Fruit fly (Drosophila melanogaster) whole organism, embryonic: ENCODE data around the gene zuc.

Experiments
- Aef1 ChIP-seq: fragments of 200-800 bp; sonication (Bioruptor generic); IDR thresholded peaks from 3 replicates; pipeline ENCODE4 v1.3.6; 2022; ENCODE audit warnings: missing biosample characterization, missing genetic modification characterization
- B-H1 ChIP-seq: fragments of 200-800 bp; sonication (Bioruptor generic); IDR thresholded peaks from 3 replicates; pipeline ENCODE4 v1.3.6; 2022; ENCODE audit warnings: missing biosample characterization, missing genetic modification characterization
- CG10366 ChIP-seq: fragments of 200-800 bp; sonication (Bioruptor generic); IDR thresholded peaks from 2 replicates; pipeline ENCODE4 v1.3.6; 2022; ENCODE audit warnings: missing biosample characterization, missing genetic modification characterization
- CG11695 ChIP-seq: fragments of 200-800 bp; sonication (Bioruptor generic); IDR thresholded peaks from 3 replicates; pipeline ENCODE4 v1.3.6; 2022; ENCODE audit warnings: missing biosample characterization, missing genetic modification characterization
- CG12155 ChIP-seq: fragments of 200-800 bp; sonication (Bioruptor generic); optimal IDR thresholded peaks from 3 replicates; lab custom pipeline; 2016; ENCODE audit warnings: missing biosample characterization, missing genetic modification characterization
- CG1233 ChIP-seq: fragments of 200-800 bp; sonication (Bioruptor generic); optimal IDR thresholded peaks from 4 replicates; lab custom pipeline; 2018; ENCODE audit warnings: missing biosample characterization, mild to moderate bottlenecking, missing genetic modification characterization
- CG13624 ChIP-seq: fragments of 200-800 bp; sonication (Bioruptor generic); optimal IDR thresholded peaks from 2 replicates; lab custom pipeline; 2016; ENCODE audit warnings: missing biosample characterization, missing genetic modification characterization
- CG15269 ChIP-seq: fragments of 200-800 bp; sonication (Bioruptor generic); optimal IDR thresholded peaks from 2 replicates; lab custom pipeline; 2018; ENCODE audit warnings: missing biosample characterization, mild to moderate bottlenecking, missing genetic modification characterization, moderate library complexity
- CG1603 ChIP-seq: fragments of 200-800 bp; sonication (Bioruptor generic); optimal IDR thresholded peaks from 2 replicates; lab custom pipeline; 2019; ENCODE audit warnings: missing biosample characterization, mild to moderate bottlenecking, missing genetic modification characterization, moderate library complexity
- CG16863 ChIP-seq: fragments of 200-800 bp; sonication (Bioruptor generic); optimal IDR thresholded peaks from 3 replicates; lab custom pipeline; 2016; ENCODE audit warnings: missing biosample characterization, missing genetic modification characterization
- CG17328 ChIP-seq: fragments of 200-800 bp; sonication (Bioruptor generic); IDR thresholded peaks from 2 replicates; pipeline ENCODE4 v1.3.6; 2022; ENCODE audit warnings: missing biosample characterization, missing genetic modification characterization
- CG4360 ChIP-seq: fragments of 200-800 bp; sonication (Bioruptor generic); IDR thresholded peaks from 2 replicates; pipeline ENCODE4 v1.3.6; 2022; ENCODE audit warnings: missing biosample characterization, missing genetic modification characterization
- CG6813 ChIP-seq: fragments of 200-800 bp; sonication (Bioruptor generic); optimal IDR thresholded peaks from 2 replicates; lab custom pipeline; 2017; ENCODE audit warnings: missing biosample characterization, missing genetic modification characterization, mild to moderate bottlenecking, moderate library complexity, missing genetic modification reagents
- CG8281 ChIP-seq: fragments of 200-800 bp; sonication (Bioruptor generic); optimal IDR thresholded peaks from 2 replicates; lab custom pipeline; 2018; ENCODE audit warnings: missing biosample characterization, mild to moderate bottlenecking, missing genetic modification characterization, moderate library complexity
- CG8290 ChIP-seq, 3 experiments: fragments of 200-800 bp; sonication (Bioruptor generic); optimal IDR thresholded peaks; 2 replicates each; lab custom pipeline; 2016 to 2019; ENCODE audit warnings: missing biosample characterization in 3 of 3, missing genetic modification characterization in 3 of 3, mild to moderate bottlenecking in 2 of 3, moderate library complexity in 1 of 3
- CG8924 ChIP-seq: fragments of 200-800 bp; optimal IDR thresholded peaks from 3 replicates; lab custom pipeline; 2019; ENCODE audit warnings: missing biosample characterization, mild to moderate bottlenecking, missing genetic modification characterization, moderate library complexity
- CG9609 ChIP-seq: fragments of 200-800 bp; sonication (Bioruptor generic); optimal IDR thresholded peaks from 3 replicates; lab custom pipeline; 2016; ENCODE audit warnings: missing biosample characterization, missing genetic modification characterization
- CG9797 ChIP-seq: fragments of 200-800 bp; sonication (Bioruptor generic); optimal IDR thresholded peaks from 3 replicates; lab custom pipeline; 2018; ENCODE audit warnings: missing biosample characterization, mild to moderate bottlenecking, missing genetic modification characterization
- Doc2 ChIP-seq: fragments of 200-800 bp; sonication (Bioruptor generic); IDR thresholded peaks from 2 replicates; pipeline ENCODE4 v1.3.6; 2022; ENCODE audit warnings: missing biosample characterization, missing genetic modification characterization
- ERR ChIP-seq: fragments of 200-800 bp; sonication (Bioruptor generic); optimal IDR thresholded peaks from 2 replicates; lab custom pipeline; 2016; ENCODE audit warnings: missing biosample characterization, missing genetic modification characterization
- Ets65A ChIP-seq: fragments of 200-800 bp; sonication (Bioruptor generic); peaks from one replicate; lab custom pipeline; 2016; ENCODE audit warnings: missing biosample characterization, missing genetic modification characterization
- Gsc ChIP-seq: fragments of 200-800 bp; sonication (Bioruptor generic); IDR thresholded peaks from 2 replicates; pipeline ENCODE4 v1.3.6; 2022; ENCODE audit warnings: missing biosample characterization, missing genetic modification characterization
- Max ChIP-seq: fragments of 200-800 bp; sonication (Bioruptor generic); optimal IDR thresholded peaks from 2 replicates; lab custom pipeline; 2016; ENCODE audit warnings: missing biosample characterization, mild to moderate bottlenecking, missing genetic modification characterization
- NC2α ChIP-seq: fragments of 200-800 bp; sonication (Bioruptor generic); optimal IDR thresholded peaks from 2 replicates; lab custom pipeline; 2016; ENCODE audit warnings: missing biosample characterization, missing genetic modification characterization
- Nf-YB ChIP-seq: fragments of 200-800 bp; sonication (Bioruptor generic); optimal IDR thresholded peaks from 3 replicates; lab custom pipeline; 2019; ENCODE audit warnings: missing biosample characterization, mild to moderate bottlenecking, missing genetic modification characterization, moderate library complexity
- Ptx1 ChIP-seq: fragments of 200-800 bp; sonication (Bioruptor generic); IDR thresholded peaks from 2 replicates; pipeline ENCODE4 v1.3.6; 2022; ENCODE audit warnings: missing biosample characterization, missing genetic modification characterization
- Six4 ChIP-seq: fragments of 200-800 bp; sonication (Bioruptor generic); optimal IDR thresholded peaks from 2 replicates; lab custom pipeline; 2016; ENCODE audit warnings: missing biosample characterization, missing genetic modification characterization
- Sox100B ChIP-seq: fragments of 200-800 bp; sonication (Bioruptor generic); optimal IDR thresholded peaks from 3 replicates; lab custom pipeline; 2018; ENCODE audit warnings: missing biosample characterization, mild to moderate bottlenecking, missing genetic modification characterization
- Taf1 ChIP-seq: fragments of 200-800 bp; sonication (Bioruptor generic); IDR thresholded peaks from 2 replicates; pipeline ENCODE4 v1.3.6; 2022; ENCODE audit warnings: missing biosample characterization, missing genetic modification characterization
- amos ChIP-seq: fragments of 200-800 bp; sonication (Bioruptor generic); IDR thresholded peaks from 2 replicates; pipeline ENCODE4 v1.3.6; 2022; ENCODE audit warnings: missing biosample characterization, missing genetic modification characterization; ENCODE audit not compliant: partially characterized antibody
- bcd ChIP-seq: fragments of 200-800 bp; sonication (Bioruptor generic); optimal IDR thresholded peaks from 2 replicates; lab custom pipeline; 2017; ENCODE audit warnings: missing biosample characterization, mild to moderate bottlenecking, missing genetic modification characterization
- cg ChIP-seq: fragments of 200-800 bp; sonication (Bioruptor generic); optimal IDR thresholded peaks from 3 replicates; lab custom pipeline; 2019; ENCODE audit warnings: missing biosample characterization, mild to moderate bottlenecking, missing genetic modification characterization, moderate library complexity
- crol ChIP-seq: fragments of 200-800 bp; sonication (Bioruptor generic); IDR thresholded peaks from 2 replicates; pipeline ENCODE4 v1.3.6; 2022; ENCODE audit warnings: missing biosample characterization, missing genetic modification characterization
- emc ChIP-seq: fragments of 200-800 bp; sonication (Bioruptor generic); optimal IDR thresholded peaks from 2 replicates; lab custom pipeline; 2016; ENCODE audit warnings: missing biosample characterization, missing genetic modification characterization
- ems ChIP-seq: fragments of 200-800 bp; sonication (Bioruptor generic); optimal IDR thresholded peaks from 3 replicates; lab custom pipeline; 2016; ENCODE audit warnings: missing biosample characterization, missing genetic modification characterization
- eyg ChIP-seq: fragments of 200-800 bp; sonication (Bioruptor generic); optimal IDR thresholded peaks from 3 replicates; lab custom pipeline; 2016; ENCODE audit warnings: missing biosample characterization, missing genetic modification characterization
- fd102C ChIP-seq: fragments of 200-800 bp; sonication (Bioruptor generic); optimal IDR thresholded peaks from 2 replicates; lab custom pipeline; 2018; ENCODE audit warnings: missing biosample characterization, mild to moderate bottlenecking, missing genetic modification characterization, moderate library complexity
- gem ChIP-seq: fragments of 200-800 bp; sonication (Bioruptor generic); optimal IDR thresholded peaks from 2 replicates; lab custom pipeline; 2019; ENCODE audit warnings: missing biosample characterization, mild to moderate bottlenecking, missing genetic modification characterization, moderate library complexity
- gsb ChIP-seq: fragments of 200-800 bp; sonication (Bioruptor generic); IDR thresholded peaks from 2 replicates; pipeline ENCODE4 v1.3.6; 2022; ENCODE audit warnings: missing biosample characterization, missing genetic modification characterization
- hb ChIP-seq: fragments of 200-800 bp; sonication (Bioruptor generic); IDR thresholded peaks from 3 replicates; pipeline ENCODE4 v1.3.6; 2022; ENCODE audit warnings: missing biosample characterization, missing genetic modification characterization; ENCODE audit not compliant: partially characterized antibody
- kah ChIP-seq: fragments of 200-800 bp; sonication (Bioruptor generic); optimal IDR thresholded peaks from 2 replicates; lab custom pipeline; 2018; ENCODE audit warnings: missing biosample characterization, mild to moderate bottlenecking, missing genetic modification characterization
- nerfin-1 ChIP-seq: fragments of 200-800 bp; sonication (Bioruptor generic); optimal IDR thresholded peaks from 3 replicates; lab custom pipeline; 2019; ENCODE audit warnings: missing biosample characterization, mild to moderate bottlenecking, missing genetic modification characterization, moderate library complexity
- phol ChIP-seq: fragments of 200-800 bp; sonication (Bioruptor generic); optimal IDR thresholded peaks from 3 replicates; lab custom pipeline; 2018; ENCODE audit warnings: missing biosample characterization, mild to moderate bottlenecking, missing genetic modification characterization, moderate library complexity
- repo ChIP-seq: fragments of 200-800 bp; sonication (Bioruptor generic); optimal IDR thresholded peaks from 2 replicates; lab custom pipeline; 2016; ENCODE audit warnings: missing biosample characterization, missing genetic modification characterization
- rib ChIP-seq: fragments of 200-800 bp; sonication (Bioruptor generic); IDR thresholded peaks from 2 replicates; pipeline ENCODE4 v1.3.6; 2022; ENCODE audit warnings: missing biosample characterization, missing genetic modification characterization
- run ChIP-seq: fragments of 200-800 bp; sonication (Bioruptor generic); optimal IDR thresholded peaks from 3 replicates; lab custom pipeline; 2018; ENCODE audit warnings: missing biosample characterization, mild to moderate bottlenecking, missing genetic modification characterization
- sisA ChIP-seq: fragments of 200-800 bp; sonication (Bioruptor generic); IDR thresholded peaks from 2 replicates; pipeline ENCODE4 v1.3.6; 2022; ENCODE audit warnings: missing biosample characterization, missing genetic modification characterization
- sug ChIP-seq: fragments of 200-800 bp; optimal IDR thresholded peaks from 2 replicates; lab custom pipeline; 2019; ENCODE audit warnings: missing biosample characterization, mild to moderate bottlenecking, missing genetic modification characterization, moderate library complexity
- tup ChIP-seq: fragments of 200-800 bp; sonication (Bioruptor generic); optimal IDR thresholded peaks from 2 replicates; lab custom pipeline; 2016; ENCODE audit warnings: missing biosample characterization, mild to moderate bottlenecking, missing genetic modification characterization, moderate library complexity
- tx ChIP-seq: fragments of 200-800 bp; sonication (Bioruptor generic); optimal IDR thresholded peaks from 2 replicates; lab custom pipeline; 2016; ENCODE audit warnings: missing biosample characterization, missing genetic modification characterization
- wek ChIP-seq: fragments of 200-800 bp; sonication (Bioruptor generic); optimal IDR thresholded peaks from 3 replicates; lab custom pipeline; 2018; ENCODE audit warnings: missing biosample characterization, mild to moderate bottlenecking, missing genetic modification characterization, moderate library complexity

zuc gene

DNA sequence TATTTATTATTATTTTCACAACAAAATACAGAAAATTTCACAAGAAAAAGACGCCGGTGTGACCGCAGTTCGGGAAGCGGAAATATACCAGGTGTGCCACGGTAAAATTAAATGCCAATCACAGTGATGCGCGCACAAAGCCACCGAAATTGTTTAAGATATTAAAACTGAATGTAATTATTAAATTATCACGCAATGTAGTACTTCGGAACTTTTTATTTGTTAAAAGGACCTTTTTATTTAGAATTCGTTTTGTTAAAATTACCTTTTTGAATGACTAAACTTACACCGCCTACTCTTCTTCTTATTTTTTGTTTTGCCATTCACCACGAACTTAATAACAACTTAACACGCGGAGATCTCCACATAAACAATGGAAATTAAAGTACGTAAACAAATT is 1.7 kb downstream of the zuc start, which contains the start of the genes CG6686 and CG34163 (continued):
- peak; percentile 64 for TF ChIP-seq CG8924
- TF ChIP-seq nerfin-1 (tag; lab: Kevin White, UChicago), result peak; percentile 27
- TF ChIP-seq gsb (GFP tag; lab: Robert Waterston, UW), result no peak
- TF ChIP-seq B-H1 (GFP tag; lab: Robert Waterston, UW), result no peak
- TF ChIP-seq Taf1 (GFP tag; lab: Robert Waterston, UW), result no peak
- no peak for TF ChIP-seq CG8290 (GFP tag; optimal IDR thresholded peaks at IDR 0.05; lab: Kevin White, UChicago)
- no peak for TF ChIP-seq CG8290 (tag; optimal IDR thresholded peaks at IDR 0.05; lab: Kevin White, UChicago)
- TF ChIP-seq fd102C (GFP tag; lab: Kevin White, UChicago), result no peak
- no peak; the same call in 1 of the 2 replicates for TF ChIP-seq Ptx1 (GFP tag; lab: Robert Waterston, UW)
- no peak for TF ChIP-seq CG8281 (tag; lab: Kevin White, UChicago)
- no peak for TF ChIP-seq CG4360 (GFP tag; lab: Robert Waterston, UW)
- no peak for TF ChIP-seq hb
- TF ChIP-seq Six4 (GFP tag; lab: Kevin White, UChicago), result no peak
- peak; percentile 78 for TF ChIP-seq Max
- TF ChIP-seq ems, result peak; percentile 47
- TF ChIP-seq cg (GFP tag; lab: Kevin White, UChicago), result no peak
- TF ChIP-seq Doc2, result no peak
- peak; percentile 54 for TF ChIP-seq sug (tag; lab: Kevin White, UChicago)
- TF ChIP-seq tx (GFP tag; lab: Kevin White, UChicago), result peak; percentile 31
- no peak for TF ChIP-seq run (tag; lab: Kevin White, UChicago)
- no peak for TF ChIP-seq rib (GFP tag; lab: Robert Waterston, UW)
- TF ChIP-seq CG10366 (GFP tag; lab: Robert Waterston, UW), result peak; percentile 39; the same call in 1 of the 2 replicates
- TF ChIP-seq CG1233 (GFP tag; lab: Kevin White, UChicago), result no peak
- no peak for TF ChIP-seq CG11695
- TF ChIP-seq gem (tag; lab: Kevin White, UChicago), result no peak
- peak; percentile 74 for TF ChIP-seq CG9797 (GFP tag; lab: Kevin White, UChicago)
- peak; percentile 91 for TF ChIP-seq Ets65A (GFP tag; lab: Kevin White, UChicago)
- TF ChIP-seq CG15269 (tag; lab: Kevin White, UChicago), result no peak
- TF ChIP-seq Sox100B (GFP tag; lab: Kevin White, UChicago), result no peak
- TF ChIP-seq wek (GFP tag; lab: Kevin White, UChicago), result no peak
- TF ChIP-seq NC2α, result no peak
- peak; percentile 39; the same call in 1 of the 2 replicates for TF ChIP-seq sisA (GFP tag; lab: Robert Waterston, UW)
- TF ChIP-seq CG12155, result peak; percentile 15
- TF ChIP-seq ERR (GFP tag; lab: Kevin White, UChicago), result no peak
- no peak for TF ChIP-seq repo (GFP tag; lab: Kevin White, UChicago)
- TF ChIP-seq eyg (GFP tag; lab: Kevin White, UChicago), result no peak
- no peak for TF ChIP-seq bcd (GFP tag; lab: Kevin White, UChicago)
- TF ChIP-seq emc (GFP tag; lab: Kevin White, UChicago), result no peak
- TF ChIP-seq CG17328 (GFP tag; lab: Robert Waterston, UW), result no peak
- no peak for TF ChIP-seq Gsc (GFP tag; lab: Robert Waterston, UW)
- TF ChIP-seq kah (GFP tag; lab: Kevin White, UChicago), result no peak
- peak; percentile 68 for TF ChIP-seq phol (tag; lab: Kevin White, UChicago)
- TF ChIP-seq Nf-YB (GFP tag; lab: Kevin White, UChicago), result peak; percentile 15
- peak; percentile 65 for TF ChIP-seq CG13624 (GFP tag; lab: Kevin White, UChicago)
- no peak for TF ChIP-seq tup (GFP tag; lab: Kevin White, UChicago)
- no peak for TF ChIP-seq CG6813 (GFP tag; lab: Kevin White, UChicago)
- TF ChIP-seq CG1603 (tag; lab: Kevin White, UChicago), result peak; percentile 29
- TF ChIP-seq CG16863, result no peak
- TF ChIP-seq amos (GFP tag; lab: Robert Waterston, UW), result 0 out of 2 replicates have a peak, but pooled peaks have one; percentile 12
- no peak for TF ChIP-seq Aef1 (GFP tag; lab: Robert Waterston, UW)
- peak; percentile 50 for TF ChIP-seq CG9609 (GFP tag; lab: Kevin White, UChicago)
- TF ChIP-seq crol (GFP tag; lab: Robert Waterston, UW), result no peak
